Fruit fly (Drosophila melanogaster) whole organism, adult: ENCODE measurements around the gene CG11975.

Experiments used
- CG11617 ChIP-seq: fragments of 200-800 bp; sonication (Bioruptor generic); optimal IDR thresholded peaks from 2 replicates; lab custom pipeline; 2017; ENCODE audit warnings: mild to moderate bottlenecking, missing biosample characterization, missing genetic modification reagents, missing genetic modification characterization
- CG12768 ChIP-seq: fragments of 200-800 bp; sonication (Bioruptor generic); optimal IDR thresholded peaks from 2 replicates; lab custom pipeline; 2017; ENCODE audit warnings: missing biosample characterization, missing genetic modification characterization, mild to moderate bottlenecking, moderate library complexity, missing genetic modification reagents
- CG14711 ChIP-seq: fragments of 200-800 bp; sonication (Bioruptor generic); optimal IDR thresholded peaks from 2 replicates; lab custom pipeline; 2018; ENCODE audit warnings: missing biosample characterization, mild to moderate bottlenecking, missing genetic modification characterization, moderate library complexity
- CG1620 ChIP-seq: fragments of 200-800 bp; sonication (Bioruptor generic); optimal IDR thresholded peaks from 2 replicates; lab custom pipeline; 2016; ENCODE audit warnings: missing biosample characterization, missing genetic modification characterization
- CG33017 ChIP-seq: fragments of 200-800 bp; sonication (Bioruptor generic); optimal IDR thresholded peaks from 2 replicates; lab custom pipeline; 2018; ENCODE audit warnings: missing biosample characterization, mild to moderate bottlenecking, missing genetic modification characterization, moderate library complexity
- CG5204 ChIP-seq: fragments of 200-800 bp; sonication (Bioruptor generic); optimal IDR thresholded peaks from 2 replicates; lab custom pipeline; 2016; ENCODE audit warnings: missing biosample characterization, missing genetic modification characterization
- CG7045 ChIP-seq: fragments of 200-800 bp; sonication (Bioruptor generic); optimal IDR thresholded peaks from 2 replicates; lab custom pipeline; 2017; ENCODE audit warnings: missing biosample characterization, mild to moderate bottlenecking, missing genetic modification characterization
- CG7101 ChIP-seq: fragments of 200-800 bp; sonication (Bioruptor generic); optimal IDR thresholded peaks from 2 replicates; lab custom pipeline; 2018; ENCODE audit warnings: missing biosample characterization, mild to moderate bottlenecking, missing genetic modification characterization, moderate library complexity
- Clk ChIP-seq: fragments of 200-800 bp; sonication (Bioruptor generic); optimal IDR thresholded peaks from 2 replicates; lab custom pipeline; 2017; ENCODE audit warnings: missing biosample characterization, missing genetic modification characterization
- Crg-1 ChIP-seq: fragments of 200-800 bp; sonication (Bioruptor generic); optimal IDR thresholded peaks from 2 replicates; lab custom pipeline; 2016; ENCODE audit warnings: missing biosample characterization, missing genetic modification characterization
- Hr96 ChIP-seq: fragments of 200-800 bp; sonication (Bioruptor generic); optimal IDR thresholded peaks from 2 replicates; lab custom pipeline; 2016; ENCODE audit warnings: missing biosample characterization, missing genetic modification characterization
- Mnt ChIP-seq: fragments of 200-800 bp; sonication (Bioruptor generic); optimal IDR thresholded peaks from 2 replicates; lab custom pipeline; 2016; ENCODE audit warnings: missing biosample characterization, mild to moderate bottlenecking, missing genetic modification characterization
- bab1 ChIP-seq: fragments of 200-800 bp; sonication (Bioruptor generic); optimal IDR thresholded peaks from 3 replicates; lab custom pipeline; 2019; ENCODE audit warnings: missing biosample characterization, mild to moderate bottlenecking, missing genetic modification characterization, moderate library complexity
- cic ChIP-seq: fragments of 200-800 bp; sonication (Bioruptor generic); optimal IDR thresholded peaks from 2 replicates; lab custom pipeline; 2017; ENCODE audit warnings: missing biosample characterization, mild to moderate bottlenecking, missing genetic modification characterization, moderate library complexity
- cnc ChIP-seq, 2 experiments: fragments of >200 bp; optimal IDR thresholded peaks; 2 replicates each; lab custom pipeline; 2017
- kay ChIP-seq: fragments of 200-800 bp; sonication (Bioruptor generic); peaks from one replicate; lab custom pipeline; 2016; ENCODE audit warnings: missing biosample characterization, missing genetic modification characterization, borderline replicate concordance
- ovo ChIP-seq: fragments of 200-800 bp; sonication (Bioruptor generic); optimal IDR thresholded peaks from 2 replicates; lab custom pipeline; 2016; ENCODE audit warnings: missing biosample characterization, missing genetic modification characterization
- pad ChIP-seq: fragments of 200-800 bp; sonication (Bioruptor generic); optimal IDR thresholded peaks from 3 replicates; lab custom pipeline; 2017; ENCODE audit warnings: missing biosample characterization, missing genetic modification characterization, mild to moderate bottlenecking, moderate library complexity, missing genetic modification reagents
- tj ChIP-seq: fragments of 200-800 bp; sonication (Bioruptor generic); optimal IDR thresholded peaks from 3 replicates; lab custom pipeline; 2017; ENCODE audit warnings: missing biosample characterization, mild to moderate bottlenecking, missing genetic modification characterization, moderate library complexity
- toe ChIP-seq: fragments of 200-800 bp; sonication (Bioruptor generic); optimal IDR thresholded peaks from 2 replicates; lab custom pipeline; 2016; ENCODE audit warnings: missing biosample characterization, missing genetic modification characterization

CG11975 gene

dm6 chr3R:9014859-9015466 lies 21.9 kb downstream of the CG11975 start, which contains the start of the genes Kcmf1, Sf3b5 and CG11986:
Gene Kcmf1 (minus strand): TSS chr3R:9014909.
Gene Sf3b5 (minus strand): TSS chr3R:9015341.
Gene CG11986 (plus strand): TSS chr3R:9015446.
- TF ChIP-seq cnc (optimal IDR thresholded peaks at IDR 0.05; lab: Kevin White, UChicago) (no peak), CG1620 (no peak), Hr96 (GFP tag; lab: Kevin White, UChicago) (no peak), CG12768 (GFP tag; lab: Kevin White, UChicago) (no peak), CG7101 (no peak), Mnt (no peak)

- TF ChIP-seq ovo (no peak), CG12768 (GFP tag; lab: Kevin White, UChicago) (no peak), CG11617 (GFP tag; lab: Kevin White, UChicago) (no peak), tj (GFP tag; lab: Kevin White, UChicago) (peak; percentile 95), CG1620 (no peak), Clk (GFP tag; lab: Kevin White, UChicago) (no peak), kay (GFP tag; lab: Kevin White, UChicago) (no peak), bab1 (GFP tag; lab: Kevin White, UChicago) (peak; percentile 17), Hr96 (GFP tag; lab: Kevin White, UChicago) (no peak), Mnt (no peak), toe (no peak), CG33017 (tag; lab: Kevin White, UChicago) (no peak), cic (GFP tag; lab: Kevin White, UChicago) (no peak)
Measured at dm6 chr3R:9016869-9017268, 23.8 kb downstream of the CG11975 start.

- TF ChIP-seq pad = peak; percentile 16
- TF ChIP-seq ovo = no peak
- no peak for TF ChIP-seq kay (GFP tag; lab: Kevin White, UChicago)
- TF ChIP-seq Mnt = peak; percentile 53
- TF ChIP-seq Hr96 (GFP tag; lab: Kevin White, UChicago) = no peak
- TF ChIP-seq CG7045 (GFP tag; lab: Kevin White, UChicago) = no peak
- peak; percentile 17 for TF ChIP-seq CG11617 (GFP tag; lab: Kevin White, UChicago)
- no peak for TF ChIP-seq CG5204 (GFP tag; lab: Kevin White, UChicago)
- peak; percentile 2 for TF ChIP-seq CG7101
- no peak for TF ChIP-seq Clk (GFP tag; lab: Kevin White, UChicago)
- TF ChIP-seq CG14711 (tag; lab: Kevin White, UChicago) = no peak
- TF ChIP-seq cic (GFP tag; lab: Kevin White, UChicago) = peak; percentile 44
- TF ChIP-seq cnc (optimal IDR thresholded peaks at IDR 0.05; lab: Kevin White, UChicago) = no peak
- peak; percentile 14 for TF ChIP-seq Crg-1 (GFP tag; lab: Kevin White, UChicago)
- TF ChIP-seq CG12768 (GFP tag; lab: Kevin White, UChicago) = no peak
- TF ChIP-seq CG33017 (tag; lab: Kevin White, UChicago) = no peak
- TF ChIP-seq CG1620 = no peak
- TF ChIP-seq bab1 (GFP tag; lab: Kevin White, UChicago) = peak; percentile 65
- TF ChIP-seq tj (GFP tag; lab: Kevin White, UChicago) = peak; percentile 69
- no peak for TF ChIP-seq toe
Measured at dm6 chr3R:9019689-9020138, 26.7 kb downstream of the CG11975 start, which contains the start of gene tgo. Gene tgo (minus strand): TSS chr3R:9020022.

- TF ChIP-seq Hr96 (GFP tag; lab: Kevin White, UChicago) (no peak), kay (GFP tag; lab: Kevin White, UChicago) (no peak), CG5204 (GFP tag; lab: Kevin White, UChicago) (no peak)
Measured at dm6 chr3R:9023934-9024333, 30.9 kb downstream of the CG11975 start.

- no peak for TF ChIP-seq CG33017 (tag; lab: Kevin White, UChicago)
- no peak for TF ChIP-seq CG5204 (GFP tag; lab: Kevin White, UChicago)
Measured at dm6 chr3R:9024835-9025510, 31.9 kb downstream of the CG11975 start.

dm6 chr3R:9027082-9027481 lies 34.0 kb downstream of the CG11975 start:
- no peak for TF ChIP-seq CG14711 (tag; lab: Kevin White, UChicago)
- no peak for TF ChIP-seq cic (GFP tag; lab: Kevin White, UChicago)
- no peak for TF ChIP-seq Clk (GFP tag; lab: Kevin White, UChicago)
- TF ChIP-seq CG5204 (GFP tag; lab: Kevin White, UChicago) = no peak
- no peak for TF ChIP-seq Hr96 (GFP tag; lab: Kevin White, UChicago)
- no peak for TF ChIP-seq ovo
- no peak for TF ChIP-seq cnc (optimal IDR thresholded peaks at IDR 0.05; lab: Kevin White, UChicago)
- TF ChIP-seq CG1620 = no peak
- TF ChIP-seq Crg-1 (GFP tag; lab: Kevin White, UChicago) = no peak
- TF ChIP-seq CG7101 = no peak
- TF ChIP-seq pad = no peak
- TF ChIP-seq toe = no peak
- no peak for TF ChIP-seq CG11617 (GFP tag; lab: Kevin White, UChicago)
- no peak for TF ChIP-seq Mnt
- no peak for TF ChIP-seq CG33017 (tag; lab: Kevin White, UChicago)
- TF ChIP-seq kay (GFP tag; lab: Kevin White, UChicago) = no peak
- TF ChIP-seq CG7045 (GFP tag; lab: Kevin White, UChicago) = no peak
